Worm (Caenorhabditis elegans) whole organism, L1 larva: ENCODE results near the gene sams-5.

Experiments used
- C04F5.9 ChIP-seq: sonication (generic microtip); optimal IDR thresholded peaks from 2 replicates; lab custom pipeline; 2016; ENCODE audit warnings: missing genetic modification characterization, missing compliant biosample characterization
- aly-2 ChIP-seq: fragments of 150-350 bp; optimal IDR thresholded peaks from 2 replicates; lab custom pipeline; 2014; ENCODE audit warnings: missing biosample characterization, missing genetic modification characterization
- ama-1 ChIP-seq: fragments of 150-350 bp; optimal IDR thresholded peaks from 2 replicates; lab custom pipeline; 2014
- blmp-1 ChIP-seq: fragments of 150-350 bp; optimal IDR thresholded peaks from 2 replicates; lab custom pipeline; 2014; ENCODE audit warnings: missing biosample characterization, missing genetic modification characterization
- ceh-63 ChIP-seq: fragments of 200-800 bp; sonication (Bioruptor generic); optimal IDR thresholded peaks from 2 replicates; lab custom pipeline; 2018; ENCODE audit warnings: mild to moderate bottlenecking, missing genetic modification characterization, missing compliant biosample characterization
- dpl-1 ChIP-seq, 3 experiments: fragments of 150-350 bp in 2 of 3; sonication (generic microtip) in 1 of 3; optimal IDR thresholded peaks; 2 replicates each; lab custom pipeline; 2014 to 2017; ENCODE audit warnings: missing biosample characterization in 3 of 3, missing genetic modification characterization in 3 of 3, missing genetic modification reagents in 3 of 3
- dsc-1 ChIP-seq: sonication (generic microtip); optimal IDR thresholded peaks from 2 replicates; lab custom pipeline; 2016; ENCODE audit warnings: mild to moderate bottlenecking, missing genetic modification characterization, missing compliant biosample characterization
- efl-1 ChIP-seq, 4 experiments: fragments of 150-350 bp; optimal IDR thresholded peaks in 3 of 4; peaks in 1 of 4; 1 replicate in 1 of 4; 2 replicates in 3 of 4; lab custom pipeline; 2014; ENCODE audit warnings: missing biosample characterization in 2 of 4, missing genetic modification characterization in 2 of 4, missing genetic modification reagents in 2 of 4
- egl-27 ChIP-seq, 2 experiments: fragments of 150-350 bp in 1 of 2; sonication (generic microtip); optimal IDR thresholded peaks; 3 replicates each; lab custom pipeline; 2017 to 2018; ENCODE audit warnings: missing biosample characterization in 2 of 2, missing genetic modification characterization in 2 of 2, missing genetic modification reagents in 2 of 2
- elt-2 ChIP-seq: sonication (generic microtip); optimal IDR thresholded peaks from 2 replicates; lab custom pipeline; 2016; ENCODE audit warnings: missing genetic modification characterization, mild to moderate bottlenecking, inconsistent platforms, missing compliant biosample characterization, missing genetic modification reagents
- elt-3 ChIP-seq, 6 experiments: fragments of 150-350 bp in 1 of 6; sonication (generic microtip); optimal IDR thresholded peaks; 2 replicates each; lab custom pipeline; 2017 to 2018; ENCODE audit warnings: missing biosample characterization in 6 of 6, missing genetic modification characterization in 6 of 6, inconsistent platforms in 1 of 6
- grh-1 ChIP-seq: fragments of 200-800 bp; sonication (Bioruptor generic); IDR thresholded peaks from 2 replicates; pipeline ENCODE4 v1.3.6; 2022; ENCODE audit warnings: missing genetic modification reagents, missing genetic modification characterization, missing compliant biosample characterization
- lin-13 ChIP-seq: fragments of 150-350 bp; optimal IDR thresholded peaks from 2 replicates; lab custom pipeline; 2014; ENCODE audit warnings: missing biosample characterization, missing genetic modification reagents, missing genetic modification characterization
- lin-14 ChIP-seq: fragments of 200-800 bp; sonication (Bioruptor generic); optimal IDR thresholded peaks from 2 replicates; lab custom pipeline; 2018; ENCODE audit warnings: mild to moderate bottlenecking, missing genetic modification characterization, moderate library complexity, missing compliant biosample characterization
- lin-35 ChIP-seq, 2 experiments: fragments of 150-350 bp; optimal IDR thresholded peaks; 2 replicates each; lab custom pipeline; 2014; ENCODE audit warnings: missing biosample characterization in 2 of 2, missing genetic modification characterization in 2 of 2, missing genetic modification reagents in 2 of 2
- lin-39 ChIP-seq: fragments of 150-350 bp; optimal IDR thresholded peaks from 2 replicates; lab custom pipeline; 2014; ENCODE audit warnings: missing biosample characterization, missing genetic modification reagents, missing genetic modification characterization
- lir-3 ChIP-seq: sonication (generic microtip); optimal IDR thresholded peaks from 2 replicates; lab custom pipeline; 2016; ENCODE audit warnings: mild to moderate bottlenecking, missing genetic modification characterization, moderate library complexity, missing compliant biosample characterization; ENCODE audit not compliant: poor library complexity
- lsy-2 ChIP-seq, 2 experiments: fragments of 150-350 bp; optimal IDR thresholded peaks; 2 replicates each; lab custom pipeline; 2014; ENCODE audit warnings: missing biosample characterization in 2 of 2, missing genetic modification characterization in 2 of 2
- mdl-1 ChIP-seq, 2 experiments: fragments of 150-350 bp; optimal IDR thresholded peaks; 2 replicates each; lab custom pipeline; 2014 to 2017; ENCODE audit warnings: missing biosample characterization in 2 of 2, missing genetic modification characterization in 2 of 2, inconsistent platforms in 1 of 2
- nhr-20 ChIP-seq: sonication (generic microtip); optimal IDR thresholded peaks from 2 replicates; lab custom pipeline; 2016; ENCODE audit warnings: mild to moderate bottlenecking, missing genetic modification characterization, missing compliant biosample characterization
- nhr-71 ChIP-seq: sonication (generic microtip); optimal IDR thresholded peaks from 2 replicates; lab custom pipeline; 2016; ENCODE audit warnings: mild to moderate bottlenecking, missing genetic modification characterization, moderate library complexity, missing compliant biosample characterization
- nhr-84 ChIP-seq: sonication (generic microtip); optimal IDR thresholded peaks from 2 replicates; lab custom pipeline; 2017; ENCODE audit warnings: missing biosample characterization, missing genetic modification characterization
- nhr-85 ChIP-seq: sonication (generic microtip); peaks from one replicate; lab custom pipeline; 2016; ENCODE audit warnings: missing genetic modification characterization, inconsistent platforms, missing compliant biosample characterization
- nhr-90 ChIP-seq: sonication (generic microtip); optimal IDR thresholded peaks from 2 replicates; lab custom pipeline; 2016; ENCODE audit warnings: mild to moderate bottlenecking, missing genetic modification characterization, missing compliant biosample characterization; ENCODE audit not compliant: poor library complexity
- rnt-1 ChIP-seq: sonication (generic microtip); optimal IDR thresholded peaks from 2 replicates; lab custom pipeline; 2016; ENCODE audit warnings: mild to moderate bottlenecking, missing genetic modification characterization, moderate library complexity, missing compliant biosample characterization
- sup-37 ChIP-seq: fragments of 200-800 bp; sonication (Bioruptor generic); optimal IDR thresholded peaks from 2 replicates; lab custom pipeline; 2018; ENCODE audit warnings: mild to moderate bottlenecking, missing genetic modification characterization, missing compliant biosample characterization
- unc-86 ChIP-seq: sonication (generic microtip); optimal IDR thresholded peaks from 2 replicates; lab custom pipeline; 2016; ENCODE audit warnings: missing genetic modification characterization, missing compliant biosample characterization
- unc-98 ChIP-seq: fragments of 200-800 bp; sonication (Bioruptor generic); IDR thresholded peaks from 2 replicates; pipeline ENCODE4 v1.3.6; 2022; ENCODE audit warnings: missing genetic modification characterization, missing compliant biosample characterization
- ztf-4 ChIP-seq: fragments of 150-350 bp; optimal IDR thresholded peaks from 2 replicates; lab custom pipeline; 2014; ENCODE audit warnings: missing biosample characterization, missing genetic modification characterization

The sams-5 gene

DNA sequence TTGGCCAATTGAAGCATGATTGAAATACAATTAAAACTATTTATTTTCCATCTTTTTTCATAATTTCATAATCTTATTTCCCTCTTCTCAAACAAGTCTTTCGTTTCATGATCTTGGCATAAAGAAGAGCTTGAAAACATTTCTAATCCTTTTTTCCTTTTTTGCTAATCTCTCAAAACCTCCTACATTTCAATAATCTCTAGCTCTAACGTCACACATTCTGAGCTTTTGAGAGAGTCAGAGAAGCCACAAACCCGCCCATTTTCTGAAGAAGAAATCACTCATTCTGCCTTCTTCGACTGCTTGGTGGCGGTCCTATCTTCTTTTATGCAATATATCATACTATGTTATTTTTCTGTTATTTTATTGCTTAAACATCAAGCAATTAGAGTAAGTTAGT, 29.7 kb downstream of the sams-5 start, which contains the start of gene F58F9.1 (continued):
- TF ChIP-seq unc-86 (tag; lab: Kevin White, UChicago) (no peak), dsc-1 (tag; lab: Kevin White, UChicago) (peak; percentile 37), ama-1 (lab: Kevin White, UChicago) (no peak), rnt-1 (tag; lab: Kevin White, UChicago) (no peak)

DNA sequence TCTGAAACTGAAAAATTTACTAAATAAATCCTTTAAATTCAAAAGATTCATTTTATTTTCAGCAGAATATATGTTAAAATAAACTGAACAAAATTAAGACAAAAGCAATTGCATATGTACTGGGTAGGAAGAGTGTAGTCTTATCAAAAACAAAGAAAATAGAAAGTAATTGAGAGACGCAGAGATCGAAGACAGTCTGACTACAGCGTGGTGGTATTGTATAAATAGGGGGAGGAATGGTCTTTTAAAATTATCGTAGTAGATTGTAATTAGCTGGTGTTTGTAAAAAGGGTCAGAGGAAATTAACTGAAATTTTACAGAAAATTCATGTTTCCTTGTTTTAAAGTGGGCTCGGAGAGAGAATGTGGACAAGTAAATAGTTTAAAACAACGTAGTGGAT, 30.8 kb downstream of the sams-5 start, which contains the start of gene acox-3:
acox-3 (minus strand) TSS at position 7 of the 400 bp plus-strand sequence.
- peak in 1 of 2 experiments; percentile 52 for TF ChIP-seq lin-35 (GFP tag; optimal IDR thresholded peaks at IDR 0.05; lab: Kevin White, UChicago)
- TF ChIP-seq blmp-1 (tag; lab: Kevin White, UChicago) = peak; percentile 43
- no peak for TF ChIP-seq lin-13 (GFP tag; lab: Kevin White, UChicago)
- TF ChIP-seq elt-2 (tag; lab: Kevin White, UChicago) = peak; percentile 54
- no peak for TF ChIP-seq ceh-63 (GFP tag; lab: Kevin White, UChicago)
- no peak for TF ChIP-seq mdl-1 (tag; optimal IDR thresholded peaks at IDR 0.05; lab: Kevin White, UChicago)
- peak in 1 of 3 experiments; percentile 5 for TF ChIP-seq dpl-1 (GFP tag; optimal IDR thresholded peaks at IDR 0.05; lab: Kevin White, UChicago)
- TF ChIP-seq elt-3 (tag; optimal IDR thresholded peaks at IDR 0.05; lab: Kevin White, UChicago) = peak in 2 of 6 experiments; percentile 54 to 55
- no peak for TF ChIP-seq lin-14 (GFP tag; lab: Kevin White, UChicago)
- TF ChIP-seq nhr-85 = peak; percentile 27
- peak in 1 of 2 experiments; percentile 7 for TF ChIP-seq lsy-2 (tag; optimal IDR thresholded peaks at IDR 0.05; lab: Kevin White, UChicago)
- TF ChIP-seq C04F5.9 (tag; lab: Kevin White, UChicago) = no peak
- TF ChIP-seq ztf-4 (tag; lab: Kevin White, UChicago) = no peak
- peak; percentile 33 for TF ChIP-seq nhr-71
- TF ChIP-seq nhr-20 (tag; lab: Kevin White, UChicago) = peak; percentile 92
- TF ChIP-seq egl-27 (tag; optimal IDR thresholded peaks at IDR 0.05; lab: Kevin White, UChicago) = no peak

DNA sequence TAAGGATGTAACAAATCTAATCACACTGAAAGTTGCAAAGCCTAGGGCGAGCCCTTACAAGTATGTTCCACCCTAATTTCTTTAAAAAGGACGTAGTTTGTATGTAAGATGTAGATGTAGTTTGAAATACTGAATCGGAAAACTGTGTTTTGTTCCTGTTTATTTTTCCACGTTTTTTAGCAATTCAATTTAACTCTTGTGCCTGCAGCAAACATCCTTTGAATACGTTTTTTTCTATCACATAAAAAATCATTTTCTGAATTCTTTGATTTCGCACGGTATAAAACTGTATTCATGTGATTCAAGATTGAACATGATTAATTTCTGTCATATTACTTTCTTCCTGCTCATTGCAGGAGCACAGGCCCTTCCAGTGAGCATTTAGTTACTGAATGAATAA, 39.3 kb downstream of the sams-5 start, which contains the start of gene F58F9.9:
F58F9.9 (plus strand) TSS at position 301 of the 400 bp plus-strand sequence.
- TF ChIP-seq lin-39 (tag; lab: Kevin White, UChicago) = no peak
- TF ChIP-seq nhr-90 (tag; lab: Kevin White, UChicago) = no peak
- TF ChIP-seq lir-3 = no peak
- no peak for TF ChIP-seq blmp-1 (tag; lab: Kevin White, UChicago)
- no peak for TF ChIP-seq grh-1 (GFP tag; lab: Robert Waterston, UW)

DNA sequence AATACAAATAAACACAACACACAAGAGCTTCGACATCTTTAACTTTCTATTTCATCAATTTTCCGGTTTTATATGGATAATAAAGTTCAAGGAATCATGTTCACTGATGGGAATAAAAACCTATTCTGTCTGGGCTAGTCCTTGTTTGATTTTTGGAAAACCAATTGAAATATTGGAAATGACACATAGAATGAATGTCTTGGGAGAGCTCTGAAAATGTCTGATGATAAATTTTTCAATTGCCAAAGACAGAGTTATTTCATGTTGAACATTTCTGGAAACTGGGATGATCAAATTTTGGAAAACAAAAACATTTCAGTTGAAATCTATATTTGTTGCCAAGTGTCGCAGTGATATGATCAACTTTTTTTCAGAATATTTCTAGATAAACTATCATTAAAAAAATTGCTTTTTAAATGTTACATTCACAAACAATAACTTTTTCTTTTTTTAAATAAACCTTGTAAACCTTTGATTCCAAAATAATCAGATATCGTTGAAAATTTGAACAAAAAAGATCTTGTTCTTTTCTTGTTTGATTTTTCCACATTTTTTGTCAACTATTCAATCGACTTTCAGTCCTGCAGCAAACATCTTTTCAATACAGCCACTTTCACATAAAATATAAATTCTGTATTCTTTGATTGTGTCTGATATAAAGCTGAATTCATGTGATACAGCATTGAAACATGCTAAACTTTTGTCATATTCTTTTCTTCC, 41.7 kb downstream of the sams-5 start, which contains the start of the genes F58F9.6 and F58F9.8:
F58F9.6 (minus strand) TSS at position 101 of the 720 bp plus-strand sequence.
F58F9.8 (plus strand) TSS at position 670 of the 720 bp plus-strand sequence.
- TF ChIP-seq aly-2 (tag; lab: Kevin White, UChicago) = no peak
- TF ChIP-seq efl-1 (optimal IDR thresholded peaks at IDR 0.05; lab: Kevin White, UChicago) = no peak
- peak in 1 of 2 experiments; percentile 83 for TF ChIP-seq efl-1 (GFP tag; optimal IDR thresholded peaks at IDR 0.05 in 1 of 2; lab: Kevin White, UChicago)
- no peak for TF ChIP-seq nhr-84 (tag; lab: Kevin White, UChicago)
- no peak for TF ChIP-seq sup-37 (GFP tag; lab: Kevin White, UChicago)
- TF ChIP-seq nhr-85 = peak; percentile 22

DNA sequence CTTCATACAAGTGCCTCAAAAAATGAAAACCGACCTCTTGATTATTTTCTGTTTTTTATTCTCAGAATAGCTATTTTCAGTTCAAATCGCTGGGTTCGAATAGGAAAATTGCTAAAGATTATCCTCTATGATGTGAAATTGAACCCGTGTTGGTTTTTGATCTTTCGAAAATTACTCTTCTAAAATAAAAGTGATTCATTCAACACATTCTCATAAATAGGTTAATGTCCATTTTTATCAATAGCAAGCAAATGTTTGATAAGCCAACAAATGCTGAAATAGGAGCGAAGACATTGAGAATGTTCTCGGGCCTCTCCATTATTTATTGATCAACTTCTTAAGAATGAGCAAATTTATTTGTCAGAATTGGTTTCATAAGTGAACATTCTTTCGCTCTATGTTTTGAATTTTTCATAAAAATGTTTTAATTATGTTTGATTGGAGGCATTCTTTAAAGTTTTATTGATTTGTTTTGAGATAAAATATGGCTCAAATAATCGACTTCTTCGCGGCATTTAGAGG, 46.5 kb downstream of the sams-5 start, which contains the start of gene F58F9.3:
F58F9.3 (plus strand) TSS at position 472 of the 522 bp plus-strand sequence.
- TF ChIP-seq unc-98 (GFP tag; lab: Robert Waterston, UW) (no peak), elt-2 (tag; lab: Kevin White, UChicago) (peak; percentile 1)
